Worm (Caenorhabditis elegans) whole organism, late embryonic: ENCODE results near the gene C44H9.6.

ENCODE experiments used
- C38D4.7 ChIP-seq: fragments of 200-800 bp; sonication (Bioruptor generic); optimal IDR thresholded peaks from 2 replicates; lab custom pipeline; 2018; ENCODE audit warnings: mild to moderate bottlenecking, missing genetic modification characterization, moderate library complexity, missing compliant biosample characterization
- F13H6.1 ChIP-seq: sonication (generic microtip); optimal IDR thresholded peaks from 2 replicates; lab custom pipeline; 2016; ENCODE audit warnings: missing genetic modification characterization, missing compliant biosample characterization
- K02D7.2 ChIP-seq: sonication (generic microtip); optimal IDR thresholded peaks from 2 replicates; lab custom pipeline; 2017; ENCODE audit warnings: mild to moderate bottlenecking, missing genetic modification characterization, missing compliant biosample characterization
- T23F11.4 ChIP-seq: fragments of 200-800 bp; sonication (Bioruptor generic); optimal IDR thresholded peaks from 2 replicates; lab custom pipeline; 2018; ENCODE audit warnings: mild to moderate bottlenecking, missing genetic modification characterization, missing compliant biosample characterization
- ama-1 ChIP-seq: fragments of 150-350 bp; optimal IDR thresholded peaks from 2 replicates; lab custom pipeline; 2014
- ceh-14 ChIP-seq: sonication (generic microtip); optimal IDR thresholded peaks from 2 replicates; lab custom pipeline; 2016; ENCODE audit warnings: missing genotype, missing genetic modification characterization, missing compliant biosample characterization
- ceh-19 ChIP-seq: fragments of 200-800 bp; sonication (Bioruptor generic); optimal IDR thresholded peaks from 2 replicates; lab custom pipeline; 2018; ENCODE audit warnings: mild to moderate bottlenecking, missing genetic modification characterization, missing compliant biosample characterization
- ceh-30 ChIP-seq: fragments of 150-350 bp; optimal IDR thresholded peaks from 2 replicates; lab custom pipeline; 2014; ENCODE audit warnings: missing biosample characterization, missing genetic modification characterization
- ceh-31 ChIP-seq: sonication (generic microtip); optimal IDR thresholded peaks from 2 replicates; lab custom pipeline; 2016; ENCODE audit warnings: missing genetic modification characterization, missing compliant biosample characterization
- ceh-34 ChIP-seq: sonication (generic microtip); optimal IDR thresholded peaks from 2 replicates; lab custom pipeline; 2016; ENCODE audit warnings: mild to moderate bottlenecking, missing genetic modification characterization, missing compliant biosample characterization
- ceh-45 ChIP-seq: fragments of 200-800 bp; sonication (Bioruptor generic); IDR thresholded peaks from 2 replicates; pipeline ENCODE4 v1.3.6; 2022; ENCODE audit warnings: missing genetic modification reagents, missing genetic modification characterization, missing compliant biosample characterization
- ceh-6 ChIP-seq: fragments of 200-800 bp; sonication (Bioruptor generic); optimal IDR thresholded peaks from 2 replicates; lab custom pipeline; 2018; ENCODE audit warnings: mild to moderate bottlenecking, missing genetic modification characterization, missing compliant biosample characterization
- che-1 ChIP-seq: sonication (generic microtip); optimal IDR thresholded peaks from 2 replicates; lab custom pipeline; 2016; ENCODE audit warnings: mild to moderate bottlenecking, missing genetic modification characterization, missing compliant biosample characterization
- elt-2 ChIP-seq: sonication (generic microtip); optimal IDR thresholded peaks from 2 replicates; lab custom pipeline; 2016; ENCODE audit warnings: missing genetic modification reagents, missing genetic modification characterization, missing compliant biosample characterization
- ets-4 ChIP-seq: sonication (generic microtip); optimal IDR thresholded peaks from 2 replicates; lab custom pipeline; 2016; ENCODE audit warnings: missing genetic modification characterization, missing compliant biosample characterization
- eyg-1 ChIP-seq: sonication (generic microtip); optimal IDR thresholded peaks from 2 replicates; lab custom pipeline; 2016; ENCODE audit warnings: missing genotype, missing genetic modification characterization, missing compliant biosample characterization
- fax-1 ChIP-seq: sonication (generic microtip); optimal IDR thresholded peaks from 2 replicates; lab custom pipeline; 2016; ENCODE audit warnings: missing genotype, missing genetic modification characterization, missing compliant biosample characterization
- fkh-10 ChIP-seq: fragments of 150-350 bp; optimal IDR thresholded peaks from 2 replicates; lab custom pipeline; 2014; ENCODE audit warnings: missing biosample characterization, missing genetic modification reagents, missing genetic modification characterization
- hlh-13 ChIP-seq: fragments of 200-800 bp; sonication (Bioruptor generic); optimal IDR thresholded peaks from 2 replicates; lab custom pipeline; 2018; ENCODE audit warnings: mild to moderate bottlenecking, missing genetic modification characterization, missing compliant biosample characterization
- hlh-6 ChIP-seq: sonication (generic microtip); optimal IDR thresholded peaks from 2 replicates; lab custom pipeline; 2016; ENCODE audit warnings: missing genotype, missing genetic modification characterization, missing compliant biosample characterization
- hlh-8 ChIP-seq: sonication (generic microtip); optimal IDR thresholded peaks from 2 replicates; lab custom pipeline; 2016; ENCODE audit warnings: missing genotype, missing genetic modification characterization, missing compliant biosample characterization
- lim-6 ChIP-seq: sonication (generic microtip); optimal IDR thresholded peaks from 2 replicates; lab custom pipeline; 2016; ENCODE audit warnings: missing genetic modification characterization, missing compliant biosample characterization
- lin-11 ChIP-seq: fragments of 200-800 bp; sonication (Bioruptor generic); optimal IDR thresholded peaks from 2 replicates; lab custom pipeline; 2018; ENCODE audit warnings: mild to moderate bottlenecking, missing genetic modification characterization, missing compliant biosample characterization
- mec-3 ChIP-seq: sonication (generic microtip); optimal IDR thresholded peaks from 2 replicates; lab custom pipeline; 2016; ENCODE audit warnings: borderline replicate concordance, missing genetic modification characterization, missing compliant biosample characterization
- nfya-1 ChIP-seq: sonication (generic microtip); optimal IDR thresholded peaks from 2 replicates; lab custom pipeline; 2017; ENCODE audit warnings: missing genetic modification characterization, mild to moderate bottlenecking, missing compliant biosample characterization, antibody characterized with exemption, moderate library complexity
- npax-4 ChIP-seq: sonication (generic microtip); optimal IDR thresholded peaks from 2 replicates; lab custom pipeline; 2016; ENCODE audit warnings: missing genetic modification characterization, missing compliant biosample characterization
- pat-9 ChIP-seq: fragments of 200-800 bp; sonication (Bioruptor generic); optimal IDR thresholded peaks from 2 replicates; lab custom pipeline; 2018; ENCODE audit warnings: mild to moderate bottlenecking, missing genetic modification characterization, moderate library complexity, missing compliant biosample characterization
- pha-2 ChIP-seq: sonication (generic microtip); optimal IDR thresholded peaks from 2 replicates; lab custom pipeline; 2017; ENCODE audit warnings: mild to moderate bottlenecking, missing genetic modification characterization, missing compliant biosample characterization
- pha-4 ChIP-seq: fragments of 150-350 bp; optimal IDR thresholded peaks from 2 replicates; lab custom pipeline; 2018; ENCODE audit warnings: missing biosample characterization, missing genetic modification reagents, missing genetic modification characterization
- pqm-1 ChIP-seq: sonication (generic microtip); optimal IDR thresholded peaks from 2 replicates; lab custom pipeline; 2016; ENCODE audit warnings: missing genetic modification characterization, missing compliant biosample characterization
- sdc-2 ChIP-seq: sonication (generic microtip); optimal IDR thresholded peaks from 2 replicates; lab custom pipeline; 2016; ENCODE audit warnings: missing genotype, missing genetic modification characterization, missing compliant biosample characterization
- sox-4 ChIP-seq: sonication (generic microtip); optimal IDR thresholded peaks from 2 replicates; lab custom pipeline; 2017; ENCODE audit warnings: mild to moderate bottlenecking, missing genetic modification characterization, inconsistent platforms, missing compliant biosample characterization
- unc-3 ChIP-seq, 2 experiments: fragments of 200-800 bp in 1 of 2; sonication (Bioruptor generic) in 1 of 2; sonication (generic microtip) in 1 of 2; conservative IDR thresholded peaks in 1 of 2; optimal IDR thresholded peaks in 1 of 2; 2 replicates each; pipeline versions ENCODE4 v1.3.6 to Lab custom; 2016 to 2022; ENCODE audit warnings: missing compliant biosample characterization in 2 of 2, missing genetic modification characterization in 2 of 2, missing genetic modification reagents in 1 of 2
- unc-42 ChIP-seq: sonication (generic microtip); optimal IDR thresholded peaks from 2 replicates; lab custom pipeline; 2016; ENCODE audit warnings: missing genotype, missing genetic modification characterization, missing compliant biosample characterization

Gene C44H9.6

DNA sequence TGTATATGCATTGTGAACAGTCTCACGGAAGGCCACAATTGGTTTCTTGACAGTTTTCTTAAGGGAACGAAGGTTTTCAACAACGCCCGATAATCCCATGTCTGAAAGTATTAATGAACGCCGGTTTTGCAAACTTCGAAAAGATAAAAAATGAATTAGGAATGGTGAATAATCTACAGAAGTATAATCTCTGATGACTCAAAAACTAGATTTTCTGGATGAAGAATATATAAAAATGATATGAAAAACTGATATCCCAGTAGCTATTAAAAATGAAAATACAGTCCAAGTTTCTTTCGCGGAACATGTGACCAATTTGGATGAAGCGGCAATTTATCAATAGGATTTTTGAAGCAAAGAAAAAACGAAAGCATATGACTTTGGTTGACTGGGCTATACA, 31.1 kb downstream of the C44H9.6 start, which contains the start of gene ZC443.3:
Gene ZC443.3 (minus strand): TSS at position 101 of the 400 bp plus-strand sequence.
- TF ChIP-seq ets-4 (tag; lab: Kevin White, UChicago) (no peak), hlh-6 (tag; lab: Kevin White, UChicago) (no peak), eyg-1 (tag; lab: Kevin White, UChicago) (no peak), pha-4 (tag; lab: Kevin White, UChicago) (no peak)

DNA sequence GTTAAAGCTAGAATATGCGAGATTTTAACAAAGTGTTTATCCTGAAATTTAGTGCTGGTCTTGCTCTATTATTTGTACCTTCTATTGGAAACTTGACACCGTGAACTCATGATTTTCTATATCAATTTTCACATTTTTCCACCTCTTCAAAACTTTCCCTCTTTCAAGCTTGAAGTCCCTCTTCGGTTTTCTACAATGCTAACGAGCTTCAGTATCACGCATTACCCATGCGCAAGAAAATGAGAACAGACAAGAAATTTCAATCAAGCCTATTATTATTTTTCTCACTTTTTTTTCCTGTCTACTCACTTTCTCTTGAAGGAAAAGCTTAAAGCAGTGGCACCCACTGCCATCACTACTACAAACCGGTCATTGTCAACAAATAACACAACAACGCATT, 33.3 kb downstream of the C44H9.6 start:
- TF ChIP-seq ceh-30 (tag; lab: Kevin White, UChicago) (no peak), ceh-34 (tag; lab: Kevin White, UChicago) (peak; percentile 31), ama-1 (lab: Kevin White, UChicago) (peak; percentile 62)

DNA sequence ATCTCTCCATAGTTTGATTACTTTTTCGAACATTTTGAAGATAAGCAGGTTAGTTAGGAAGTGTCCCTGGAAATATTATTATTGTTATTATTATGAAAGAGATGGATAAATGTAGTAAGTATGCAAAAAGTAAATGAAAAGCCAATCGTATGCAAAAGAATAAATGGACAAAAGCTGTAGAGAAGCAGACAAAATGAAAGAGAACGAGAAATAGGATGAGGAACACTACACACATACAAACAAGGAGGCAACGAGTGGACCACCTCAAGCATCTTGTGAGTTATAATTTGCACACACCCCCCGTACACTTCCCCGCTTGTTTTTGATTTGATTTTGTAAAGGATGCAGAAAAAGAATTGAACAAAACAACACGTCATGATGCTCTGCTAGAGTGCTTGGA, 34.0 kb downstream of the C44H9.6 start, which contains the start of gene ZC443.2:
Gene ZC443.2 (minus strand): TSS at position 67 of the 400 bp plus-strand sequence.
- TF ChIP-seq lin-11 (tag; lab: Kevin White, UChicago) (no peak), ceh-14 (no peak), fkh-10 (GFP tag; lab: Kevin White, UChicago) (no peak), nfya-1 (tag; lab: Kevin White, UChicago) (peak; percentile 7)

DNA sequence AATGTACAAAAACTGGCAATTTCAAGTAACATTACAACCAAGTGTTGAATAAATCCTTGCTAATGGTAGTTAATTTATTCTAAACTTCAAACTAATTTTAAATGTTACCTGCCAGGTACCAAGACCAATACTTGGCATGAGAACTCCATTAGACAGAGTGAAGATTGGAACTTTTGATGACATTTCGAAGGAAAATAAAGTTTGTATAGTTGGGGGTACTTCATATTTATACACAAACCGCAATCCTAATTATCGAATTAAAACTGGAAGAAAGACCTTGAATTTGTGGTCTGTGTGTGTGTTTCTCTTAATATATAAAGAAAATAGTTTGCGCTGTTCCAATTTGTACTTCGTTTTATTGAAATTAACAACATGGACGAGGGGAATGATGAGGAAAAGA, 35.3 kb downstream of the C44H9.6 start, which contains the start of gene ZC443.1:
Gene ZC443.1 (minus strand): TSS at position 205 of the 400 bp plus-strand sequence.
- TF ChIP-seq lim-6 (tag; lab: Kevin White, UChicago) (no peak), fax-1 (tag; lab: Kevin White, UChicago) (no peak), K02D7.2 (tag; lab: Kevin White, UChicago) (no peak), pqm-1 (tag; lab: Kevin White, UChicago) (no peak), sox-4 (no peak), ceh-45 (GFP tag; lab: Robert Waterston, UW) (no peak), hlh-8 (tag; lab: Kevin White, UChicago) (no peak), T23F11.4 (no peak), che-1 (no peak), ceh-34 (tag; lab: Kevin White, UChicago) (no peak), pha-2 (tag; lab: Kevin White, UChicago) (no peak), ceh-31 (no peak)

DNA sequence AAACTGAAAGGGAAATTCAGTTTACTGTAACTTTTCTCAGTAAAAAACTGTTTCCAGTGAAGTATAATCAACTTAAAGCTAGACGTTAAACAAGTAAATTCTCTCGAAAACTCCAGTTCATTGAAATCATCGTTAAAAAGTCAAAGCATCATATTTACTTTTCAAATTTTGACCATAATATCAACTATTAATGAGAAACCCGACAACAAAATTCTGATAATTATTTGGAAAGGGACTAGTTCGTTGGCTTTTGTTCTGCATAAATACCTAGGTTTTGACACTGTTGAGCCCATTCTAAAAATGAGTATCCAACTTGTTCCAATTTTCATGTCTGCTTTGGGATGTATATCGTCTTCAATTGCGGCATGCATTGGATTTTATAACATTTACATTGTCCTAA, 39.0 kb downstream of the C44H9.6 start, which contains the start of gene ZC443.7:
Gene ZC443.7 (plus strand): TSS at position 301 of the 400 bp plus-strand sequence.
- TF ChIP-seq hlh-6 (tag; lab: Kevin White, UChicago) = no peak
- TF ChIP-seq ceh-19 (GFP tag; lab: Kevin White, UChicago) = no peak
- TF ChIP-seq hlh-13 (GFP tag; lab: Kevin White, UChicago) = no peak
- no peak for TF ChIP-seq unc-3 (GFP tag; conservative IDR thresholded peaks at IDR 0.05; lab: Robert Waterston, UW)
- no peak for TF ChIP-seq unc-3 (tag; optimal IDR thresholded peaks at IDR 0.05; lab: Kevin White, UChicago)
- no peak for TF ChIP-seq C38D4.7 (GFP tag; lab: Kevin White, UChicago)
- no peak for TF ChIP-seq ceh-6
- TF ChIP-seq hlh-8 (tag; lab: Kevin White, UChicago) = no peak
- TF ChIP-seq sdc-2 (tag; lab: Kevin White, UChicago) = no peak
- TF ChIP-seq, all 69 proteins: peak for 0

DNA sequence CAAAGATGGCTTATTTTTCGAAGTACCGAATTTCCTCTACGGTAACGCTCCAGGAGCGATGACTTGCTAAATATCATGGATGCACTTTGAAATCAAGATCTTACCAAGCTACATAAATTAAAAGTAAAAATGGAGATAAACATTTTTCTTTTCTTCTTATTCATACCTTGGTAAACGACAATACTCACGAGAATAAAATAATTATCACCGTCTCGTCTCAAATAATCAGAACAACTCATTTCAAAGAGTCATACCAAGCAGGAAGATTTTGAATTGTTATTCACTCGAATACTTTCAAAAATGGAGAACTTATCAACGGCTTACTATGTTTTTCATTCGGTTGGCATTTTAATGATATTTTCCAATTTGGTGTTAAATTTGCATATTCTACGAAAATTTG, 41.9 kb downstream of the C44H9.6 start, which contains the start of gene srbc-45:
Gene srbc-45 (plus strand): TSS at position 301 of the 400 bp plus-strand sequence.
- no peak for TF ChIP-seq ceh-34 (tag; lab: Kevin White, UChicago)
- TF ChIP-seq nfya-1 (tag; lab: Kevin White, UChicago) = no peak
- no peak for TF ChIP-seq mec-3
- TF ChIP-seq che-1 = no peak
- no peak for TF ChIP-seq pha-2 (tag; lab: Kevin White, UChicago)
- no peak for TF ChIP-seq C38D4.7 (GFP tag; lab: Kevin White, UChicago)
- TF ChIP-seq fax-1 (tag; lab: Kevin White, UChicago) = no peak
- TF ChIP-seq elt-2 (tag; lab: Kevin White, UChicago) = no peak
- no peak for TF ChIP-seq ceh-6
- TF ChIP-seq hlh-13 (GFP tag; lab: Kevin White, UChicago) = no peak
- no peak for TF ChIP-seq pat-9 (tag; lab: Kevin White, UChicago)
- TF ChIP-seq npax-4 (tag; lab: Kevin White, UChicago) = no peak
- no peak for TF ChIP-seq unc-42 (tag; lab: Kevin White, UChicago)
- TF ChIP-seq sox-4 = no peak
- TF ChIP-seq F13H6.1 (tag; lab: Kevin White, UChicago) = no peak
- no peak for TF ChIP-seq hlh-6 (tag; lab: Kevin White, UChicago)
- no peak for TF ChIP-seq ceh-31
- TF ChIP-seq, all 69 proteins: peak for 0
